Worm (Caenorhabditis elegans) whole organism, dauer: Measurements from ENCODE around the gene C06A8.6.

Experiments
- unc-62 ChIP-seq: sonication (generic microtip); optimal IDR thresholded peaks from 2 replicates; lab custom pipeline; 2017; ENCODE audit warnings: missing biosample characterization, missing genetic modification reagents, missing genetic modification characterization

The C06A8.6 gene

ce11 chrII:7772411-7772810 is at the start of gene C06A8.6:
Gene C06A8.6 (plus strand): TSS chrII:7772499.
- TF ChIP-seq unc-62 (GFP tag; lab: Kevin White, UChicago), result no peak

- no peak for TF ChIP-seq unc-62 (GFP tag; lab: Kevin White, UChicago)
Measured at ce11 chrII:7722784-7723183, 49.5 kb upstream of the C06A8.6 start.

ce11 chrII:7724603-7725002 is 47.7 kb upstream of the C06A8.6 start, which contains the start of gene cpna-2:
Gene cpna-2 (plus strand): TSS chrII:7724903.
- no peak for TF ChIP-seq unc-62 (GFP tag; lab: Kevin White, UChicago)

- TF ChIP-seq unc-62 (GFP tag; lab: Kevin White, UChicago), result no peak
Measured at ce11 chrII:7736725-7737124, 35.6 kb upstream of the C06A8.6 start.

ce11 chrII:7753500-7753899 is 18.8 kb upstream of the C06A8.6 start, which contains the start of gene trx-1:
Gene trx-1 (minus strand): TSS chrII:7753600.
- no peak for TF ChIP-seq unc-62 (GFP tag; lab: Kevin White, UChicago)

ce11 chrII:7755116-7755571 is 17.2 kb upstream of the C06A8.6 start, which contains the start of the genes B0228.6 and B0228.1:
Gene B0228.6 (minus strand): TSS chrII:7755166.
Gene B0228.1 (plus strand): TSS chrII:7755343.
- no peak for TF ChIP-seq unc-62 (GFP tag; lab: Kevin White, UChicago)

- TF ChIP-seq unc-62 (GFP tag; lab: Kevin White, UChicago), result no peak
Measured at ce11 chrII:7756810-7757209, 15.5 kb upstream of the C06A8.6 start.

- no peak for TF ChIP-seq unc-62 (GFP tag; lab: Kevin White, UChicago)
Measured at ce11 chrII:7758397-7759135, 13.7 kb upstream of the C06A8.6 start, which contains the start of gene B0228.7. Gene B0228.7 (minus strand): TSS chrII:7759023.

- TF ChIP-seq unc-62 (GFP tag; lab: Kevin White, UChicago), result no peak
Measured at ce11 chrII:7761440-7761839, 10.9 kb upstream of the C06A8.6 start, which contains the start of gene B0228.8. Gene B0228.8 (minus strand): TSS chrII:7761540.

ce11 chrII:7763569-7763968 is 8.7 kb upstream of the C06A8.6 start, which contains the start of gene B0228.9:
Gene B0228.9 (minus strand): TSS chrII:7763669.
- no peak for TF ChIP-seq unc-62 (GFP tag; lab: Kevin White, UChicago)

ce11 chrII:7765456-7765855 is 6.8 kb upstream of the C06A8.6 start, which contains the start of gene srh-39:
Gene srh-39 (minus strand): TSS chrII:7765556.
- TF ChIP-seq unc-62 (GFP tag; lab: Kevin White, UChicago), result no peak

ce11 chrII:7769254-7769653 is 3.0 kb upstream of the C06A8.6 start:
- TF ChIP-seq unc-62 (GFP tag; lab: Kevin White, UChicago), result no peak

- TF ChIP-seq unc-62 (GFP tag; lab: Kevin White, UChicago), result no peak
Measured at ce11 chrII:7770253-7770652, 2.0 kb upstream of the C06A8.6 start.

ce11 chrII:7771917-7772316 is 382 bp upstream of the C06A8.6 start, which contains the start of gene C06A8.8:
Gene C06A8.8 (minus strand): TSS chrII:7772017.
- TF ChIP-seq unc-62 (GFP tag; lab: Kevin White, UChicago), result no peak

- no peak for TF ChIP-seq unc-62 (GFP tag; lab: Kevin White, UChicago)
Measured at ce11 chrII:7773427-7773993, 1.2 kb downstream of the C06A8.6 start.

- no peak for TF ChIP-seq unc-62 (GFP tag; lab: Kevin White, UChicago)
Measured at ce11 chrII:7776232-7776631, 3.9 kb downstream of the C06A8.6 start.
